Fruit fly (Drosophila melanogaster) whole organism, pupa: Measurements from ENCODE around the gene CG17068.

Experiments used
- CG12605 ChIP-seq: fragments of 200-800 bp; sonication (Bioruptor generic); IDR thresholded peaks from 2 replicates; pipeline ENCODE4 v1.3.6; 2022; ENCODE audit warnings: missing biosample characterization, missing genetic modification characterization
- CG34367 ChIP-seq: fragments of 200-800 bp; sonication (Bioruptor generic); optimal IDR thresholded peaks from 2 replicates; lab custom pipeline; 2018; ENCODE audit warnings: missing biosample characterization, mild to moderate bottlenecking, missing genetic modification characterization
- CG9948 ChIP-seq: fragments of 200-800 bp; sonication (Bioruptor generic); optimal IDR thresholded peaks from 2 replicates; lab custom pipeline; 2018; ENCODE audit warnings: missing biosample characterization, mild to moderate bottlenecking, missing genetic modification characterization, moderate library complexity
- EcR ChIP-seq: fragments of 200-800 bp; sonication (Bioruptor generic); optimal IDR thresholded peaks from 3 replicates; lab custom pipeline; 2019; ENCODE audit warnings: missing biosample characterization, missing genetic modification characterization, mild to moderate bottlenecking, moderate library complexity, missing genetic modification reagents
- Ets98B ChIP-seq: fragments of 200-800 bp; sonication (Bioruptor generic); IDR thresholded peaks from 2 replicates; pipeline ENCODE4 v1.3.6; 2022; ENCODE audit warnings: missing biosample characterization, missing genetic modification characterization
- Pif1A ChIP-seq: fragments of 200-800 bp; sonication (Bioruptor generic); optimal IDR thresholded peaks from 3 replicates; lab custom pipeline; 2016; ENCODE audit warnings: missing biosample characterization, missing genetic modification characterization
- Snoo ChIP-seq: fragments of 200-800 bp; sonication (Bioruptor generic); optimal IDR thresholded peaks from 3 replicates; lab custom pipeline; 2017; ENCODE audit warnings: missing biosample characterization, mild to moderate bottlenecking, missing genetic modification characterization, inconsistent platforms
- gl ChIP-seq: fragments of 200-800 bp; sonication (Bioruptor generic); optimal IDR thresholded peaks from 2 replicates; lab custom pipeline; 2018; ENCODE audit warnings: missing biosample characterization, mild to moderate bottlenecking, missing genetic modification characterization

DNA sequence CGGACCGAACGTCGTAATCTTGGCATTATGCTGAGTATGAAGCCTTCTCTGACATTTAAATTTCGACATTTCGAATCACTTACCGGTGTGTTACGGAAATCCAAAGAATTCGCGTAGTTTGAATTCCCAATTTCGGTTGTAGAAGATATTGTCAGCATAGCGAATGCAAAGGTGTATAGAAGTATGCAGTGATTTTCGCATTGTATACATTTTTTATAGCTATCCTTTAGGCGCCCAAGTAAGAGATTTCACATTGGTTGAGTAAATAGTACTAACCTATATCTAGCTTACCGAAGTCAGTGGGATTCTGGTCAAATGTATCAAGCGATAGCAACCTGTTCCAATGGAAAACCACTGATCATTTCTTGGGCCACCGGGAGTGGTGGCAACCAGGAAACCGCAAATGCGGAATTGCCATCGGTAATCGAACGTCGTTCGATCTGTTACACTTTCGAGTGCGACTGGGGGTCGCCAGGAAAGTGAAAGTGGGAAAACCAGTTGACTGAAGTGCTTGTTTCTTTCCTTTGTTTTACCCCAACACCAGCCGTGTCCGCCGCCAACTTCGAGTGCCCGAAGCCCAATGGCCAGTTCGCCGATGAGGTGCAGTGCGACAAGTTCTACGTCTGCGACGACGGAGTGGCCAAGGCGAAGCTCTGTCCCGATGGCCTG lies 10.2 kb downstream of the CG17068 start:
- no peak for TF ChIP-seq Snoo (tag; lab: Kevin White, UChicago)
- no peak for TF ChIP-seq Ets98B
- no peak for TF ChIP-seq CG34367 (tag; lab: Kevin White, UChicago)
- TF ChIP-seq Pif1A (GFP tag; lab: Kevin White, UChicago): no peak
- TF ChIP-seq CG12605 (GFP tag; lab: Robert Waterston, UW): no peak
- no peak for TF ChIP-seq EcR (GFP tag; lab: Kevin White, UChicago)
- no peak for TF ChIP-seq CG9948 (tag; lab: Kevin White, UChicago)
- TF ChIP-seq gl: no peak
